Worm (Caenorhabditis elegans) whole organism, young adult: ENCODE data around the gene B0222.11.

Experiments
- dpl-1 ChIP-seq: fragments of 150-350 bp; optimal IDR thresholded peaks from 2 replicates; lab custom pipeline; 2014; ENCODE audit warnings: missing biosample characterization, missing genetic modification reagents, missing genetic modification characterization
- let-607 ChIP-seq, 2 experiments: fragments of 200-800 bp in 1 of 2; sonication (Bioruptor generic) in 1 of 2; sonication (generic microtip) in 1 of 2; optimal IDR thresholded peaks; 2 replicates each; lab custom pipeline; 2016 to 2018; ENCODE audit warnings: mild to moderate bottlenecking in 2 of 2, missing compliant biosample characterization in 2 of 2, missing genetic modification characterization in 2 of 2, moderate library complexity in 2 of 2, missing genotype in 1 of 2
- madf-6 ChIP-seq: fragments of 200-800 bp; sonication (Bioruptor generic); IDR thresholded peaks from 2 replicates; pipeline ENCODE4 v1.3.6; 2022; ENCODE audit warnings: missing genetic modification reagents, missing genetic modification characterization, missing compliant biosample characterization
- nfya-1 ChIP-seq: sonication (generic microtip); optimal IDR thresholded peaks from 2 replicates; lab custom pipeline; 2017; ENCODE audit warnings: antibody characterized with exemption, missing compliant biosample characterization, missing genetic modification characterization, borderline replicate concordance; ENCODE audit not compliant: insufficient read depth
- pha-4 ChIP-seq: fragments of 150-350 bp; sonication (generic microtip); optimal IDR thresholded peaks from 2 replicates; lab custom pipeline; 2014; ENCODE audit warnings: missing biosample characterization, missing genetic modification reagents, missing genetic modification characterization
- snpc-4 ChIP-seq, 5 experiments: fragments of 150-350 bp in 1 of 5; sonication (generic microtip) in 4 of 5; optimal IDR thresholded peaks; 2 replicates each; lab custom pipeline; 2014 to 2018; ENCODE audit warnings: missing genetic modification characterization in 5 of 5, missing biosample characterization in 3 of 5, antibody characterized with exemption in 2 of 5, mild to moderate bottlenecking in 2 of 5, missing compliant biosample characterization in 2 of 5, missing genotype in 2 of 5, moderate library complexity in 2 of 5, missing genetic modification reagents in 1 of 5

- no peak for TF ChIP-seq snpc-4 (GFP tag; optimal IDR thresholded peaks at IDR 0.05; lab: Kevin White, UChicago)
- TF ChIP-seq snpc-4 (tag; optimal IDR thresholded peaks at IDR 0.05; lab: Kevin White, UChicago): no peak
- no peak for TF ChIP-seq madf-6 (GFP tag; lab: Robert Waterston, UW)
- no peak for TF ChIP-seq dpl-1
- no peak for TF ChIP-seq let-607 (tag; optimal IDR thresholded peaks at IDR 0.05; lab: Kevin White, UChicago)
- no peak for TF ChIP-seq nfya-1 (tag; lab: Kevin White, UChicago)
- TF ChIP-seq pha-4 (tag; lab: Kevin White, UChicago): no peak
Observed at ce11 chrV:9157597-9157996, 10.4 kb downstream of the B0222.11 start.
